Worm (Caenorhabditis elegans) whole organism, L4 larva: ENCODE data around the gene F19H8.2.

Source experiments
- mdl-1 ChIP-seq, 2 experiments: fragments of 150-350 bp in 1 of 2; sonication (generic microtip) in 1 of 2; optimal IDR thresholded peaks; 2 replicates each; lab custom pipeline; 2014 to 2017; ENCODE audit warnings: missing biosample characterization in 2 of 2, missing genetic modification characterization in 2 of 2
- nhr-42 ChIP-seq: fragments of 200-800 bp; sonication (Bioruptor generic); IDR thresholded peaks from 2 replicates; pipeline ENCODE4 v1.3.6; 2022; ENCODE audit warnings: missing genetic modification characterization, missing compliant biosample characterization
- nhr-48 ChIP-seq: sonication (generic microtip); optimal IDR thresholded peaks from 2 replicates; lab custom pipeline; 2016; ENCODE audit warnings: mild to moderate bottlenecking, missing genetic modification characterization, missing compliant biosample characterization
- set-16 ChIP-seq: fragments of 200-800 bp; sonication (Bioruptor generic); IDR thresholded peaks from 2 replicates; pipeline ENCODE4 v1.3.6; 2022; ENCODE audit warnings: missing genetic modification reagents, missing genetic modification characterization, missing compliant biosample characterization

DNA sequence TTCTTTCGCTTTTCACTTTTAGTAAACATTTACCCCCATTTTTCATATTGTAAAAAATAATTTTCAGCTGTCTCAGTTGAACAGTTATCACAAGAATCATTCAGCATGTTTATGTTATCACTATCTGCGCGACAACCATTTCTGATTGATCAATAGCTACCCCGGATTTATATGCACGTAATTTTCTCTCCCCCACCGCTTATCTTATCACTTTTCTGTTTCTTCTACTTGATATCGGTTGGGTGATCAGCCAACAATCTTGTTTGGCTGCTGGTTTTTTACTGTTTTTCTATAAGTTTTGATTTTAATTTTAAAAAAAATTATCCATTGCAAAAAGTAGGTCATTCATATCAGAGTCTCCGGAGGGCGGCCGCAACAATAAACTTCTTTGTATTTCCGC, 7.9 kb downstream of the F19H8.2 start:
- TF ChIP-seq mdl-1 (tag; optimal IDR thresholded peaks at IDR 0.05; lab: Kevin White, UChicago) (no peak), nhr-48 (tag; lab: Kevin White, UChicago) (no peak), nhr-42 (GFP tag; lab: Robert Waterston, UW) (no peak), set-16 (GFP tag; lab: Robert Waterston, UW) (no peak)
